Worm (Caenorhabditis elegans) whole organism, early embryonic: ENCODE measurements around the gene mapk-15.

Source experiments
- hmbx-1 ChIP-seq: sonication (generic microtip); optimal IDR thresholded peaks from 2 replicates; lab custom pipeline; 2016; ENCODE audit warnings: mild to moderate bottlenecking, missing genetic modification characterization, missing compliant biosample characterization
- sea-1 ChIP-seq: fragments of 200-800 bp; sonication (Bioruptor generic); conservative IDR thresholded peaks from 2 replicates; pipeline ENCODE4 v1.3.6; 2022; ENCODE audit warnings: missing genetic modification characterization, missing compliant biosample characterization

DNA sequence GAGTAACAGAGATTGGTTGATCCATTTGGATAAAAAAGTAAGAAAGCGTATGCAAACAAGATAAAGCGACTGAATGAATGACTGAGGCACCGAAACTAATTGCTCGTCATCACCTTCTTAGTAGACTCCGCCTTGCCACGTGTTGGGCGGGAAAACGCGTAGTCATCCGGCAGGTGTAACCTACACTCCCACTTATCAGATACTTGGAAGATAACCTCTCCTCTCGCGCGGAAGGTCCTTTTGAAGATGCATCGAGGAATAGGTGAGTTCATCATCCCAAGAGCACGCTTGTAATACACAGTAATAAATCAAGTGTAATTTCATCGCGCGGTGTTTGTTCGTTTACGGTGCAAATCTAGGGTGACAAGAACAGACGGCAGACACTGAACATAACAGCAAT is 20.8 kb upstream of the mapk-15 start, which contains the start of gene tbx-11:
- TF ChIP-seq hmbx-1 (tag; lab: Kevin White, UChicago), result no peak
- no peak for TF ChIP-seq sea-1 (GFP tag; lab: Robert Waterston, UW)
